Fruit fly (Drosophila melanogaster): ENCODE data around the gene Vps26.

dm6 chrX:1868586-1869111 is 5.0 kb upstream of the Vps26 start, which contains the start of the genes CG14803 and Pex5:
- TF ChIP-seq CG5204 (GFP tag; optimal IDR thresholded peaks at IDR 0.05) (no peak), tj (GFP tag; optimal IDR thresholded peaks at IDR 0.05) (no peak), CG1620 (GFP tag; optimal IDR thresholded peaks at IDR 0.05) (peak; percentile 56), ovo (GFP tag; optimal IDR thresholded peaks at IDR 0.05) (no peak), Crg-1 (GFP tag; optimal IDR thresholded peaks at IDR 0.05) (peak; percentile 24), toe (GFP tag; optimal IDR thresholded peaks at IDR 0.05) (no peak), CG7045 (GFP tag; optimal IDR thresholded peaks at IDR 0.05) (no peak), CG14711 (tag; optimal IDR thresholded peaks at IDR 0.05) (no peak), CG33017 (tag; optimal IDR thresholded peaks at IDR 0.05) (no peak), pad (GFP tag; optimal IDR thresholded peaks at IDR 0.05) (peak; percentile 47)
